Fruit fly (Drosophila melanogaster) Kc167 (cell line): ENCODE results near the gene CG4194.

Experiments
- Myc ChIP-seq: fragments of >200 bp; optimal IDR thresholded peaks from 2 replicates; lab custom pipeline; 2017; ENCODE audit warnings: missing external identifiers
- Sin3A ChIP-seq: fragments of >200 bp; optimal IDR thresholded peaks from 2 replicates; lab custom pipeline; 2018; ENCODE audit warnings: missing external identifiers
- h ChIP-seq: fragments of >200 bp; optimal IDR thresholded peaks from 3 replicates; lab custom pipeline; 2018; ENCODE audit warnings: missing external identifiers
- insv ChIP-seq: fragments of >200 bp; optimal IDR thresholded peaks from 3 replicates; lab custom pipeline; 2018; ENCODE audit warnings: missing external identifiers
- psq ChIP-seq: fragments of >200 bp; optimal IDR thresholded peaks from 2 replicates; lab custom pipeline; 2017; ENCODE audit warnings: missing external identifiers
- ttk ChIP-seq: sonication (Bioruptor generic); optimal IDR thresholded peaks from 2 replicates; lab custom pipeline; 2017; ENCODE audit warnings: missing external identifiers

CG4194 gene

DNA sequence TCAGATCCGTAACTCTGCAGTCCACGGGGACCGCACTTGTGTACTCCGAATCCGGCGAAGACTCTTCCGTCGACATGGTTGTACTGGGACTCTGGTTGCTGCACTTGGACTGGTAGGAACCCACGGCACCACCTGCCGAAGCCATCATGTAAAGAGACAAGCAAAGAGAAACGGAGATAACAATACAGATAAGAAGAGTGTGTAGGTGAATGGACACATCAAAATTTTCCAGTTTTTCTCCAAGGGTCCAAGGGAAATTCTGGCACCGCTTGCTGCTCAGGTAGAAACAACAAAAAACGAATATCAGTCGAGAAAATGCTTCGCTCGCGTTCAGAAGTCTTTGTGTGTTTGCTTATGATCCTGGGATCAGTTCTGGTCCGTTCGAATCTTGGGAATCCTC, at the start of gene CG4194:
Gene CG4194 (plus strand): TSS at position 301 of the 400 bp plus-strand sequence.
- TF ChIP-seq ttk (lab: Kevin White, UChicago): no peak
- no peak for TF ChIP-seq Sin3A (lab: Kevin White, UChicago)
- no peak for TF ChIP-seq h
- TF ChIP-seq insv (lab: Kevin White, UChicago): no peak
- TF ChIP-seq Myc (lab: Kevin White, UChicago): no peak
- no peak for TF ChIP-seq psq (lab: Kevin White, UChicago)

dm6 chrX:2024819-2025218, 43.6 kb upstream of the CG4194 start:
- TF ChIP-seq Sin3A (lab: Kevin White, UChicago) (no peak), ttk (lab: Kevin White, UChicago) (no peak), psq (lab: Kevin White, UChicago) (no peak), h (no peak), Myc (lab: Kevin White, UChicago) (no peak), insv (lab: Kevin White, UChicago) (no peak)

- TF ChIP-seq Sin3A (lab: Kevin White, UChicago): no peak
- TF ChIP-seq ttk (lab: Kevin White, UChicago): no peak
- TF ChIP-seq h: no peak
- no peak for TF ChIP-seq psq (lab: Kevin White, UChicago)
- TF ChIP-seq insv (lab: Kevin White, UChicago): no peak
- TF ChIP-seq Myc (lab: Kevin White, UChicago): no peak
Measured at dm6 chrX:2031308-2031707, 37.1 kb upstream of the CG4194 start.

dm6 chrX:2032160-2032801, 36.1 kb upstream of the CG4194 start:
- no peak for TF ChIP-seq Myc (lab: Kevin White, UChicago)
- no peak for TF ChIP-seq h
- TF ChIP-seq Sin3A (lab: Kevin White, UChicago): no peak
- TF ChIP-seq insv (lab: Kevin White, UChicago): no peak
- no peak for TF ChIP-seq ttk (lab: Kevin White, UChicago)
- no peak for TF ChIP-seq psq (lab: Kevin White, UChicago)

DNA sequence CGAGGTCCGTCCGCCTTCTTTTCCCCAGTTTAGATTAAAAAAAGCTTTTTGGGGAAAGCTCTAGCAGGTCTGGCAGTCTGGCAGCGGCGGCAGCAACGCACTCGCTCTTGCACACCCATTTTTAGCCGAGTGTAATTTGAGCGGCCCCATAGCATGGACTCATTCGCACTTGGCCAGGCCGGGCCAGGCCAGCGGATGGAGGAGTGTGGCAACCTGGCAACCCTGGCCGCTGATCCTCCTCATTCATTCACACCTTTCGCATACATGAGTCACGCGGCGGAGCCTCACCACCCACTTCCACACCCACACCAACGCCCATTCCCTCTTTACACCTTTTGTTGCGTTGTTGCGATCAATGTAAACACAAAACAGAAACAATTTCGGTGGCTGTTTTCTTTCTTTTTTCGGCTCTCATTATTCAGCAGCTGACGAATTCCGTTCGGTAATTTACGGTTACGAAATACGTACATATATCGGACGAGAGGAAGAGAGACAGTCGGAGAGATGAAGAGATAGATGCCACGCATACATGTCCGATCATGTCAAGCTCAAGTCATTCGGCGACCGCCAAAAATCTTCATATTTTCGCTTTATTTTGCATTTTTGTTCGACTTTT, 35.5 kb upstream of the CG4194 start:
- TF ChIP-seq insv (lab: Kevin White, UChicago): no peak
- no peak for TF ChIP-seq Myc (lab: Kevin White, UChicago)
- TF ChIP-seq psq (lab: Kevin White, UChicago): no peak
- no peak for TF ChIP-seq ttk (lab: Kevin White, UChicago)
- no peak for TF ChIP-seq h
- TF ChIP-seq Sin3A (lab: Kevin White, UChicago): no peak

DNA sequence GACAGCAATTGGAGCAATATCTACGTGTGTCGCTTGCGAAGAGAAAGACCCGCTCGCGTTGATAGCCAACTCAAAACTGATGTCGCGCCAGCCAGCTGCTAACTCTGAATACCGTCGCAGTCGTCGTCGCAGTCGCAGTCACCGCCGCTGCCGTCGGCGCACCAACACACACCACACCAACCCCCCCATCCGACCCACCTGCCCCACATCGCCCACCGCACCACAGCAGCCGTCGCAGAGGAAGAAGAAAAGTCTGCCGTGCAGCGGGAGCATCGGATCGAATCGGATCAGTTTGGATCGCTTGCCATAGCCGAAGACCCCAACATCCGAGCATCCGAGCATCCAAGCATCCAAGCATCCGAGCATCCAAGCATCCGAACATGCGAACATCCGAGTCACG, 32.0 kb upstream of the CG4194 start:
- no peak for TF ChIP-seq h

dm6 chrX:2036800-2037488, 31.4 kb upstream of the CG4194 start:
- TF ChIP-seq insv (lab: Kevin White, UChicago) (no peak), psq (lab: Kevin White, UChicago) (no peak), Sin3A (lab: Kevin White, UChicago) (no peak), Myc (lab: Kevin White, UChicago) (no peak), ttk (lab: Kevin White, UChicago) (no peak), h (no peak)

- TF ChIP-seq h: no peak
- no peak for TF ChIP-seq insv (lab: Kevin White, UChicago)
- no peak for TF ChIP-seq Myc (lab: Kevin White, UChicago)
- no peak for TF ChIP-seq ttk (lab: Kevin White, UChicago)
- no peak for TF ChIP-seq psq (lab: Kevin White, UChicago)
- no peak for TF ChIP-seq Sin3A (lab: Kevin White, UChicago)
Measured at dm6 chrX:2037605-2038004, 30.8 kb upstream of the CG4194 start.

dm6 chrX:2041312-2041918, 27.0 kb upstream of the CG4194 start, which contains the start of gene CG4313:
TSS of gene CG4313 (plus strand) at chrX:2041868.
- TF ChIP-seq insv (lab: Kevin White, UChicago) (no peak), ttk (lab: Kevin White, UChicago) (no peak), Sin3A (lab: Kevin White, UChicago) (no peak), Myc (lab: Kevin White, UChicago) (no peak), psq (lab: Kevin White, UChicago) (no peak), h (no peak)

DNA sequence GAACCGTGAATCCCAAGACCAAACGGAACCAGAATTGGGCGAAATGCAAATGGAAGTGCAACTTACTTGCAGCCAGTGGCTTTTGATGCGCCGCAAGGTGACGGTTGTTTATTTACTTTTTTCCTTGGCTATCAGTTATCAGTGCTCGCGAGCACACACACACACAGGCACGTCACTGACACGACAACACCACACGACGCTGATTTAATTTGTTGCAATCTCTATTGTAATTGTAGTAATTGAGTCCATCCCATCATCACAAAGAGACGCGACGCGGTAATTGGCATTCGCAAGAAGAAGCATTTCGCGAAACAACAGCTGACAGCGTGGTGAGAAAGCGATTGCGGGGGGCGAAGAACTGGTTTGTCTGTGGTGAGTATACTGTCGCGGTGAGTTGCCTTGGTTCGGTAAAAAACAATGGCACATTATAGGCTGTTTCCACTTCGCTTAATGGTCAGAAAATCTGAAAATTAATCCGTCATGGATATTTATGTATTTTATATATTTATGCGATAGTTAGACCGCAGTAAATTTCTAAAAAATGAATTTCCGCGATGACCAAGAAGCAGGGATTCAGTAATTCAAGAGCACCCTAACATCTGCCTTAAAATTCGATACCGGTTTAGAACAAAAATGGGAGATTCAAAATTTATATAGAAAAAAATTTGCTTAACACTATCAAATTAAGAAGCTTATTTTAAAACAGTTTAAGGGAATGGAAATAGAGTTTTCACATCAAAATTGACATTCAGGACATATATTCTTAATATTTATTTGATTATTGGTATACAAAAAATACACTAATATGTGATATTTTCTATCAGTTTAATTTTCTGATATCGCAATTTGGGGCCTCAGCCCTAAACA, 26.2 kb upstream of the CG4194 start, which contains the start of the genes Actn and usp:
Gene Actn (minus strand): TSS at position 331 of the 867 bp plus-strand sequence.
Gene usp (minus strand): TSS at position 331 of the 867 bp plus-strand sequence.
- TF ChIP-seq psq (lab: Kevin White, UChicago) (no peak), Sin3A (lab: Kevin White, UChicago) (no peak), h (no peak), Myc (lab: Kevin White, UChicago) (no peak), ttk (lab: Kevin White, UChicago) (no peak), insv (lab: Kevin White, UChicago) (no peak)
